Worm (Caenorhabditis elegans) whole organism, L1 larva: Measurements from ENCODE around the gene exos-4.2.

Experiments
- C16A3.4 ChIP-seq: fragments of 150-350 bp; optimal IDR thresholded peaks from 2 replicates; lab custom pipeline; 2014; ENCODE audit warnings: missing biosample characterization, missing genetic modification characterization
- F16B12.6 ChIP-seq: fragments of 150-350 bp; optimal IDR thresholded peaks from 2 replicates; lab custom pipeline; 2014; ENCODE audit warnings: missing biosample characterization, missing genetic modification characterization
- Y116A8C.19 ChIP-seq: sonication (generic microtip); optimal IDR thresholded peaks from 2 replicates; lab custom pipeline; 2016; ENCODE audit warnings: missing compliant biosample characterization, missing genetic modification characterization, borderline replicate concordance
- alr-1 ChIP-seq: fragments of 200-800 bp; sonication (Bioruptor generic); optimal IDR thresholded peaks from 2 replicates; lab custom pipeline; 2018; ENCODE audit warnings: borderline replicate concordance, mild to moderate bottlenecking, missing genetic modification characterization, missing compliant biosample characterization
- blmp-1 ChIP-seq: fragments of 150-350 bp; optimal IDR thresholded peaks from 2 replicates; lab custom pipeline; 2014; ENCODE audit warnings: missing biosample characterization, missing genetic modification characterization
- ceh-63 ChIP-seq: fragments of 200-800 bp; sonication (Bioruptor generic); optimal IDR thresholded peaks from 2 replicates; lab custom pipeline; 2018; ENCODE audit warnings: mild to moderate bottlenecking, missing genetic modification characterization, missing compliant biosample characterization
- ceh-8 ChIP-seq: fragments of 200-800 bp; sonication (Bioruptor generic); optimal IDR thresholded peaks from 2 replicates; lab custom pipeline; 2018; ENCODE audit warnings: mild to moderate bottlenecking, missing genetic modification characterization, moderate library complexity, missing compliant biosample characterization
- ceh-88 ChIP-seq: fragments of 200-800 bp; sonication (Bioruptor generic); IDR thresholded peaks from 2 replicates; pipeline ENCODE4 v1.3.6; 2022; ENCODE audit warnings: missing genetic modification characterization, missing compliant biosample characterization
- ces-1 ChIP-seq: fragments of 150-350 bp; optimal IDR thresholded peaks from 2 replicates; lab custom pipeline; 2014; ENCODE audit warnings: missing biosample characterization, missing genetic modification reagents, missing genetic modification characterization
- dpl-1 ChIP-seq, 3 experiments: fragments of 150-350 bp in 2 of 3; sonication (generic microtip) in 1 of 3; optimal IDR thresholded peaks; 2 replicates each; lab custom pipeline; 2014 to 2017; ENCODE audit warnings: missing biosample characterization in 3 of 3, missing genetic modification characterization in 3 of 3, missing genetic modification reagents in 3 of 3
- dsc-1 ChIP-seq: sonication (generic microtip); optimal IDR thresholded peaks from 2 replicates; lab custom pipeline; 2016; ENCODE audit warnings: mild to moderate bottlenecking, missing genetic modification characterization, missing compliant biosample characterization
- egl-13 ChIP-seq: sonication (generic microtip); optimal IDR thresholded peaks from 2 replicates; lab custom pipeline; 2016; ENCODE audit warnings: missing genotype, missing genetic modification reagents, missing genetic modification characterization, missing compliant biosample characterization
- elt-3 ChIP-seq, 6 experiments: fragments of 150-350 bp in 1 of 6; sonication (generic microtip); optimal IDR thresholded peaks; 2 replicates each; lab custom pipeline; 2017 to 2018; ENCODE audit warnings: missing biosample characterization in 6 of 6, missing genetic modification characterization in 6 of 6, inconsistent platforms in 1 of 6
- fkh-8 ChIP-seq: sonication (generic microtip); optimal IDR thresholded peaks from 2 replicates; lab custom pipeline; 2016; ENCODE audit warnings: mild to moderate bottlenecking, missing genetic modification characterization, missing compliant biosample characterization
- fos-1 ChIP-seq: fragments of 150-350 bp; optimal IDR thresholded peaks from 2 replicates; lab custom pipeline; 2014; ENCODE audit warnings: missing biosample characterization, missing genetic modification characterization
- hlh-17 ChIP-seq: fragments of 200-800 bp; sonication (Bioruptor generic); optimal IDR thresholded peaks from 2 replicates; lab custom pipeline; 2018; ENCODE audit warnings: missing genetic modification characterization, mild to moderate bottlenecking, missing compliant biosample characterization, moderate library complexity, borderline replicate concordance
- hlh-4 ChIP-seq: sonication (generic microtip); optimal IDR thresholded peaks from 2 replicates; lab custom pipeline; 2016; ENCODE audit warnings: mild to moderate bottlenecking, missing genetic modification characterization, missing compliant biosample characterization
- irx-1 ChIP-seq: sonication (generic microtip); optimal IDR thresholded peaks from 2 replicates; lab custom pipeline; 2016; ENCODE audit warnings: missing genetic modification characterization, missing compliant biosample characterization
- jun-1 ChIP-seq: fragments of 150-350 bp; optimal IDR thresholded peaks from 2 replicates; lab custom pipeline; 2014; ENCODE audit warnings: missing biosample characterization, missing genetic modification reagents, missing genetic modification characterization
- lin-14 ChIP-seq: fragments of 200-800 bp; sonication (Bioruptor generic); optimal IDR thresholded peaks from 2 replicates; lab custom pipeline; 2018; ENCODE audit warnings: mild to moderate bottlenecking, missing genetic modification characterization, moderate library complexity, missing compliant biosample characterization
- lir-3 ChIP-seq: sonication (generic microtip); optimal IDR thresholded peaks from 2 replicates; lab custom pipeline; 2016; ENCODE audit warnings: mild to moderate bottlenecking, missing genetic modification characterization, moderate library complexity, missing compliant biosample characterization; ENCODE audit not compliant: poor library complexity
- lsy-2 ChIP-seq, 2 experiments: fragments of 150-350 bp; optimal IDR thresholded peaks; 2 replicates each; lab custom pipeline; 2014; ENCODE audit warnings: missing biosample characterization in 2 of 2, missing genetic modification characterization in 2 of 2
- mdl-1 ChIP-seq, 2 experiments: fragments of 150-350 bp; optimal IDR thresholded peaks; 2 replicates each; lab custom pipeline; 2014 to 2017; ENCODE audit warnings: missing biosample characterization in 2 of 2, missing genetic modification characterization in 2 of 2, inconsistent platforms in 1 of 2
- mef-2 ChIP-seq: fragments of 150-350 bp; optimal IDR thresholded peaks from 2 replicates; lab custom pipeline; 2014; ENCODE audit warnings: missing biosample characterization, missing genetic modification characterization
- mep-1 ChIP-seq: fragments of 150-350 bp; optimal IDR thresholded peaks from 2 replicates; lab custom pipeline; 2014; ENCODE audit warnings: missing biosample characterization, missing genetic modification characterization
- nhr-19 ChIP-seq: fragments of 200-800 bp; sonication (Bioruptor generic); conservative IDR thresholded peaks from 2 replicates; pipeline ENCODE4 v1.3.6; 2022; ENCODE audit warnings: missing genetic modification characterization, missing compliant biosample characterization
- nhr-20 ChIP-seq: sonication (generic microtip); optimal IDR thresholded peaks from 2 replicates; lab custom pipeline; 2016; ENCODE audit warnings: mild to moderate bottlenecking, missing genetic modification characterization, missing compliant biosample characterization
- nhr-237 ChIP-seq: fragments of 150-350 bp; optimal IDR thresholded peaks from 2 replicates; lab custom pipeline; 2014; ENCODE audit warnings: missing biosample characterization, missing genetic modification characterization
- nhr-71 ChIP-seq: sonication (generic microtip); optimal IDR thresholded peaks from 2 replicates; lab custom pipeline; 2016; ENCODE audit warnings: mild to moderate bottlenecking, missing genetic modification characterization, moderate library complexity, missing compliant biosample characterization
- nhr-76 ChIP-seq: sonication (generic microtip); optimal IDR thresholded peaks from 2 replicates; lab custom pipeline; 2017; ENCODE audit warnings: missing biosample characterization, missing genetic modification characterization
- nhr-77 ChIP-seq: fragments of 150-350 bp; optimal IDR thresholded peaks from 2 replicates; lab custom pipeline; 2014; ENCODE audit warnings: missing biosample characterization, missing genetic modification characterization
- nhr-84 ChIP-seq: sonication (generic microtip); optimal IDR thresholded peaks from 2 replicates; lab custom pipeline; 2017; ENCODE audit warnings: missing biosample characterization, missing genetic modification characterization
- nhr-85 ChIP-seq: sonication (generic microtip); peaks from one replicate; lab custom pipeline; 2016; ENCODE audit warnings: missing genetic modification characterization, inconsistent platforms, missing compliant biosample characterization
- pag-3 ChIP-seq: sonication (generic microtip); optimal IDR thresholded peaks from 2 replicates; lab custom pipeline; 2017; ENCODE audit warnings: missing genetic modification characterization, mild to moderate bottlenecking, missing compliant biosample characterization, antibody characterized with exemption, borderline replicate concordance; ENCODE audit not compliant: insufficient read depth
- pax-3 ChIP-seq: fragments of 200-800 bp; sonication (Bioruptor generic); optimal IDR thresholded peaks from 2 replicates; lab custom pipeline; 2018; ENCODE audit warnings: mild to moderate bottlenecking, missing genetic modification characterization, moderate library complexity, missing compliant biosample characterization
- rnt-1 ChIP-seq: sonication (generic microtip); optimal IDR thresholded peaks from 2 replicates; lab custom pipeline; 2016; ENCODE audit warnings: mild to moderate bottlenecking, missing genetic modification characterization, moderate library complexity, missing compliant biosample characterization
- snpc-4 ChIP-seq: fragments of 150-350 bp; optimal IDR thresholded peaks from 2 replicates; lab custom pipeline; 2014; ENCODE audit warnings: missing biosample characterization, missing genetic modification characterization
- snu-23 ChIP-seq: sonication (generic microtip); optimal IDR thresholded peaks from 2 replicates; lab custom pipeline; 2016; ENCODE audit warnings: missing genetic modification characterization, missing compliant biosample characterization
- sptf-1 ChIP-seq: fragments of 150-350 bp; optimal IDR thresholded peaks from 2 replicates; lab custom pipeline; 2014; ENCODE audit warnings: missing biosample characterization, missing genetic modification characterization
- sup-37 ChIP-seq: fragments of 200-800 bp; sonication (Bioruptor generic); optimal IDR thresholded peaks from 2 replicates; lab custom pipeline; 2018; ENCODE audit warnings: mild to moderate bottlenecking, missing genetic modification characterization, missing compliant biosample characterization
- unc-130 ChIP-seq: fragments of 150-350 bp; optimal IDR thresholded peaks from 2 replicates; lab custom pipeline; 2017; ENCODE audit warnings: missing biosample characterization, missing genetic modification characterization, inconsistent platforms
- unc-86 ChIP-seq: sonication (generic microtip); optimal IDR thresholded peaks from 2 replicates; lab custom pipeline; 2016; ENCODE audit warnings: missing genetic modification characterization, missing compliant biosample characterization
- xbp-1 ChIP-seq: sonication (generic microtip); optimal IDR thresholded peaks from 2 replicates; lab custom pipeline; 2016; ENCODE audit warnings: missing genetic modification characterization, missing compliant biosample characterization
- zip-4 ChIP-seq: fragments of 200-800 bp; sonication (Bioruptor generic); optimal IDR thresholded peaks from 2 replicates; lab custom pipeline; 2018; ENCODE audit warnings: mild to moderate bottlenecking, missing genetic modification characterization, moderate library complexity, missing compliant biosample characterization
- ztf-11 ChIP-seq, 2 experiments: sonication (generic microtip); optimal IDR thresholded peaks; 2 replicates each; lab custom pipeline; 2016 to 2017; ENCODE audit warnings: missing genetic modification characterization in 2 of 2, missing biosample characterization in 1 of 2, missing compliant biosample characterization in 1 of 2
- ztf-4 ChIP-seq: fragments of 150-350 bp; optimal IDR thresholded peaks from 2 replicates; lab custom pipeline; 2014; ENCODE audit warnings: missing biosample characterization, missing genetic modification characterization

exos-4.2 gene

ce11 chrIII:822546-823272 is 37.3 kb upstream of the exos-4.2 start, which contains the start of gene clec-149:
clec-149 (plus strand) TSS chrIII:823222.
- no peak for TF ChIP-seq fos-1 (tag; lab: Kevin White, UChicago)
- TF ChIP-seq hlh-4: no peak
- TF ChIP-seq dsc-1 (tag; lab: Kevin White, UChicago): peak; percentile 29
- TF ChIP-seq nhr-71: peak; percentile 29
- peak; percentile 12 for TF ChIP-seq snu-23 (GFP tag; lab: Kevin White, UChicago)
- peak; percentile 68 for TF ChIP-seq rnt-1 (tag; lab: Kevin White, UChicago)
- TF ChIP-seq unc-130: peak; percentile 18
- peak in 1 of 2 experiments; percentile 35 for TF ChIP-seq lsy-2 (tag; optimal IDR thresholded peaks at IDR 0.05; lab: Kevin White, UChicago)
- TF ChIP-seq F16B12.6 (tag; lab: Kevin White, UChicago): no peak
- no peak for TF ChIP-seq pax-3 (tag; lab: Kevin White, UChicago)
- TF ChIP-seq lin-14: peak; percentile 43
- no peak for TF ChIP-seq ztf-11 (tag; optimal IDR thresholded peaks at IDR 0.05; lab: Kevin White, UChicago)

- TF ChIP-seq ceh-88 (GFP tag; lab: Robert Waterston, UW) (no peak), C16A3.4 (no peak), nhr-20 (tag; lab: Kevin White, UChicago) (no peak), blmp-1 (tag; lab: Kevin White, UChicago) (peak; percentile 28), nhr-237 (tag; lab: Kevin White, UChicago) (no peak)
- TF ChIP-seq, all 84 proteins: peak for 1
Observed at ce11 chrIII:825256-825655, 34.7 kb upstream of the exos-4.2 start.

- TF ChIP-seq jun-1 (no peak), irx-1 (tag; lab: Kevin White, UChicago) (no peak), nhr-76 (tag; lab: Kevin White, UChicago) (no peak), nhr-84 (tag; lab: Kevin White, UChicago) (no peak), zip-4 (GFP tag; lab: Kevin White, UChicago) (no peak), lsy-2 (tag; optimal IDR thresholded peaks at IDR 0.05; lab: Kevin White, UChicago) (peak in 1 of 2 experiments; percentile 13), pag-3 (tag; lab: Kevin White, UChicago) (no peak), lir-3 (tag; lab: Kevin White, UChicago) (no peak), Y116A8C.19 (tag; lab: Kevin White, UChicago) (no peak), rnt-1 (tag; lab: Kevin White, UChicago) (no peak), xbp-1 (tag; lab: Kevin White, UChicago) (no peak), elt-3 (tag; optimal IDR thresholded peaks at IDR 0.05; lab: Kevin White, UChicago) (peak in 1 of 6 experiments; percentile 27), dpl-1 (GFP tag; optimal IDR thresholded peaks at IDR 0.05; lab: Kevin White, UChicago) (no peak), nhr-20 (tag; lab: Kevin White, UChicago) (peak; percentile 3), dsc-1 (tag; lab: Kevin White, UChicago) (no peak), nhr-85 (tag; lab: Kevin White, UChicago) (peak; percentile 45), alr-1 (tag; lab: Kevin White, UChicago) (no peak), nhr-71 (no peak), unc-86 (no peak), fkh-8 (no peak), mdl-1 (tag; optimal IDR thresholded peaks at IDR 0.05; lab: Kevin White, UChicago) (no peak), ztf-4 (tag; lab: Kevin White, UChicago) (no peak), ces-1 (GFP tag; lab: Kevin White, UChicago) (no peak), mep-1 (tag; lab: Kevin White, UChicago) (no peak), nhr-237 (tag; lab: Kevin White, UChicago) (no peak), sup-37 (GFP tag; lab: Kevin White, UChicago) (no peak), snpc-4 (tag; lab: Kevin White, UChicago) (no peak), ceh-8 (no peak), mef-2 (tag; lab: Kevin White, UChicago) (no peak), ceh-63 (GFP tag; lab: Kevin White, UChicago) (no peak), sptf-1 (tag; lab: Kevin White, UChicago) (no peak), egl-13 (no peak), hlh-4 (no peak), snu-23 (GFP tag; lab: Kevin White, UChicago) (no peak), nhr-19 (GFP tag; lab: Robert Waterston, UW) (no peak), hlh-17 (GFP tag; lab: Kevin White, UChicago) (no peak), nhr-77 (tag; lab: Kevin White, UChicago) (no peak)
Observed at ce11 chrIII:831961-832360, 28.0 kb upstream of the exos-4.2 start, which contains the start of gene ceeh-1. ceeh-1 (minus strand) TSS chrIII:832277.
